Fruit fly (Drosophila melanogaster) whole organism, embryonic: ENCODE measurements around the gene Surf1.

Experiments
- Asciz ChIP-seq: fragments of 200-800 bp; sonication (Bioruptor generic); optimal IDR thresholded peaks from 2 replicates; lab custom pipeline; 2017; ENCODE audit warnings: missing biosample characterization, mild to moderate bottlenecking, missing genetic modification characterization, missing genetic modification reagents
- CG10147 ChIP-seq: fragments of 200-800 bp; sonication (Bioruptor generic); optimal IDR thresholded peaks from 2 replicates; lab custom pipeline; 2019; ENCODE audit warnings: missing biosample characterization, mild to moderate bottlenecking, missing genetic modification characterization, moderate library complexity
- CG10267 ChIP-seq: fragments of 200-800 bp; sonication (Bioruptor generic); optimal IDR thresholded peaks from 2 replicates; lab custom pipeline; 2018; ENCODE audit warnings: missing biosample characterization, mild to moderate bottlenecking, missing genetic modification characterization, moderate library complexity
- CG12659 ChIP-seq: fragments of 200-800 bp; sonication (Bioruptor generic); optimal IDR thresholded peaks from 3 replicates; lab custom pipeline; 2017; ENCODE audit warnings: mild to moderate bottlenecking, missing biosample characterization, missing genetic modification reagents, missing genetic modification characterization
- CG14860 ChIP-seq: fragments of 200-800 bp; sonication (Bioruptor generic); IDR thresholded peaks from 3 replicates; pipeline ENCODE4 v1.3.6; 2022; ENCODE audit warnings: missing biosample characterization, missing genetic modification characterization; ENCODE audit not compliant: partially characterized antibody
- CG14965 ChIP-seq: fragments of 200-800 bp; sonication (Bioruptor generic); optimal IDR thresholded peaks from 2 replicates; lab custom pipeline; 2016; ENCODE audit warnings: missing biosample characterization, missing genetic modification characterization, borderline replicate concordance
- CG15073 ChIP-seq: fragments of 200-800 bp; sonication (Bioruptor generic); optimal IDR thresholded peaks from 2 replicates; lab custom pipeline; 2016; ENCODE audit warnings: missing biosample characterization, missing genetic modification characterization
- CG18619 ChIP-seq: fragments of 200-800 bp; sonication (Bioruptor generic); optimal IDR thresholded peaks from 3 replicates; lab custom pipeline; 2017; ENCODE audit warnings: missing biosample characterization, mild to moderate bottlenecking, missing genetic modification characterization
- CG2712 ChIP-seq: fragments of 200-800 bp; optimal IDR thresholded peaks from 3 replicates; lab custom pipeline; 2019; ENCODE audit warnings: missing biosample characterization, mild to moderate bottlenecking, missing genetic modification characterization, moderate library complexity
- CG4617 ChIP-seq: fragments of 200-800 bp; sonication (Bioruptor generic); optimal IDR thresholded peaks from 3 replicates; lab custom pipeline; 2016; ENCODE audit warnings: missing biosample characterization, missing genetic modification characterization, borderline replicate concordance
- CG5245 ChIP-seq: fragments of 200-800 bp; sonication (Bioruptor generic); optimal IDR thresholded peaks from 3 replicates; lab custom pipeline; 2016; ENCODE audit warnings: missing biosample characterization, missing genetic modification characterization
- CG5953 ChIP-seq: fragments of 200-800 bp; sonication (Bioruptor generic); IDR thresholded peaks from 2 replicates; pipeline ENCODE4 v1.3.6; 2022; ENCODE audit warnings: missing biosample characterization, missing genetic modification characterization
- CG6791 ChIP-seq: fragments of 200-800 bp; sonication (Bioruptor generic); IDR thresholded peaks from 3 replicates; pipeline ENCODE4 v1.3.6; 2022; ENCODE audit warnings: missing biosample characterization, missing genetic modification characterization; ENCODE audit not compliant: partially characterized antibody
- CG7357 ChIP-seq: fragments of 200-800 bp; sonication (Bioruptor generic); IDR thresholded peaks from 3 replicates; pipeline ENCODE4 v1.3.6; 2022; ENCODE audit warnings: missing biosample characterization, missing genetic modification characterization
- CG7963 ChIP-seq: fragments of 200-800 bp; sonication (Bioruptor generic); IDR thresholded peaks from 3 replicates; pipeline ENCODE4 v1.3.6; 2022; ENCODE audit warnings: missing biosample characterization, missing genetic modification characterization; ENCODE audit not compliant: partially characterized antibody
- CG8359 ChIP-seq: fragments of 200-800 bp; sonication (Bioruptor generic); optimal IDR thresholded peaks from 2 replicates; lab custom pipeline; 2017; ENCODE audit warnings: missing biosample characterization, mild to moderate bottlenecking, missing genetic modification characterization, borderline replicate concordance
- CG9215 ChIP-seq: fragments of 200-800 bp; sonication (Bioruptor generic); IDR thresholded peaks from 2 replicates; pipeline ENCODE4 v1.3.6; 2022; ENCODE audit warnings: missing biosample characterization, missing genetic modification characterization
- Doc3 ChIP-seq: fragments of 200-800 bp; sonication (Bioruptor generic); IDR thresholded peaks from 3 replicates; pipeline ENCODE4 v1.3.6; 2022; ENCODE audit warnings: missing biosample characterization, missing genetic modification characterization; ENCODE audit not compliant: partially characterized antibody
- ERR ChIP-seq: fragments of 200-800 bp; sonication (Bioruptor generic); optimal IDR thresholded peaks from 2 replicates; lab custom pipeline; 2016; ENCODE audit warnings: missing biosample characterization, missing genetic modification characterization
- Eip74EF ChIP-seq, 2 experiments: fragments of 200-800 bp in 1 of 2; fragments of >200 bp in 1 of 2; sonication (Bioruptor generic) in 1 of 2; optimal IDR thresholded peaks; 2 replicates each; lab custom pipeline; 2017 to 2019; ENCODE audit warnings: missing biosample characterization in 2 of 2, missing genetic modification characterization in 2 of 2, mild to moderate bottlenecking in 1 of 2, moderate library complexity in 1 of 2
- GATAe ChIP-seq: fragments of 200-800 bp; sonication (Bioruptor generic); conservative IDR thresholded peaks from 2 replicates; pipeline ENCODE4 v1.3.6; 2022; ENCODE audit warnings: missing biosample characterization, missing genetic modification characterization
- Hand ChIP-seq: fragments of 200-800 bp; sonication (Bioruptor generic); optimal IDR thresholded peaks from 2 replicates; lab custom pipeline; 2017; ENCODE audit warnings: mild to moderate bottlenecking, missing biosample characterization, missing genetic modification reagents, missing genetic modification characterization
- Kr ChIP-seq: fragments of 200-800 bp; sonication (Bioruptor generic); optimal IDR thresholded peaks from 2 replicates; lab custom pipeline; 2017; ENCODE audit warnings: missing biosample characterization, mild to moderate bottlenecking, missing genetic modification characterization
- Meics ChIP-seq: fragments of 200-800 bp; sonication (Bioruptor generic); optimal IDR thresholded peaks from 2 replicates; lab custom pipeline; 2017; ENCODE audit warnings: missing biosample characterization, mild to moderate bottlenecking, missing genetic modification characterization
- Taf1 ChIP-seq: fragments of 200-800 bp; sonication (Bioruptor generic); IDR thresholded peaks from 2 replicates; pipeline ENCODE4 v1.3.6; 2022; ENCODE audit warnings: missing biosample characterization, missing genetic modification characterization
- Tbp ChIP-seq: fragments of >200 bp; optimal IDR thresholded peaks from 2 replicates; lab custom pipeline; 2018; ENCODE audit warnings: missing biosample characterization, missing genetic modification characterization
- cad ChIP-seq: fragments of >200 bp; optimal IDR thresholded peaks from 2 replicates; lab custom pipeline; 2017; ENCODE audit warnings: missing biosample characterization, missing genetic modification characterization
- cwo ChIP-seq: fragments of 200-800 bp; sonication (Bioruptor generic); optimal IDR thresholded peaks from 3 replicates; lab custom pipeline; 2017; ENCODE audit warnings: missing biosample characterization, missing genetic modification characterization, mild to moderate bottlenecking, moderate library complexity, missing genetic modification reagents
- da ChIP-seq: fragments of 200-800 bp; sonication (Bioruptor generic); optimal IDR thresholded peaks from 2 replicates; lab custom pipeline; 2016; ENCODE audit warnings: missing biosample characterization, missing genetic modification characterization
- eve ChIP-seq, 2 experiments: fragments of >200 bp; optimal IDR thresholded peaks; 2 replicates each; lab custom pipeline; 2017; ENCODE audit warnings: missing biosample characterization in 2 of 2, missing genetic modification characterization in 2 of 2
- eyg ChIP-seq: fragments of 200-800 bp; sonication (Bioruptor generic); optimal IDR thresholded peaks from 3 replicates; lab custom pipeline; 2016; ENCODE audit warnings: missing biosample characterization, missing genetic modification characterization
- hbn ChIP-seq: fragments of 200-800 bp; sonication (Bioruptor generic); IDR thresholded peaks from 2 replicates; pipeline ENCODE4 v1.3.6; 2022; ENCODE audit warnings: missing biosample characterization, missing genetic modification characterization; ENCODE audit not compliant: partially characterized antibody
- hkb ChIP-seq, 2 experiments: fragments of 200-800 bp in 1 of 2; fragments of >200 bp in 1 of 2; sonication (Bioruptor generic) in 1 of 2; IDR thresholded peaks in 1 of 2; optimal IDR thresholded peaks in 1 of 2; 2 replicates each; pipeline versions ENCODE4 v1.3.6 to Lab custom; 2017 to 2022; ENCODE audit warnings: missing biosample characterization in 1 of 2, missing genetic modification characterization in 1 of 2
- ind ChIP-seq: fragments of 200-800 bp; sonication (Bioruptor generic); optimal IDR thresholded peaks from 3 replicates; lab custom pipeline; 2016; ENCODE audit warnings: missing biosample characterization, missing genetic modification characterization
- mirr ChIP-seq: fragments of 200-800 bp; sonication (Bioruptor generic); optimal IDR thresholded peaks from 3 replicates; lab custom pipeline; 2018; ENCODE audit warnings: missing biosample characterization, mild to moderate bottlenecking, missing genetic modification characterization
- mld ChIP-seq: fragments of 200-800 bp; sonication (Bioruptor generic); IDR thresholded peaks from 3 replicates; pipeline ENCODE4 v1.3.6; 2022; ENCODE audit warnings: missing biosample characterization, missing genetic modification characterization; ENCODE audit not compliant: partially characterized antibody
- pros ChIP-seq: fragments of 200-800 bp; sonication (Bioruptor generic); optimal IDR thresholded peaks from 3 replicates; lab custom pipeline; 2019; ENCODE audit warnings: missing biosample characterization, mild to moderate bottlenecking, missing genetic modification characterization, moderate library complexity
- sc ChIP-seq, 3 experiments: fragments of >200 bp in 2 of 3; fragments of 200-800 bp in 1 of 3; sonication (Bioruptor generic) in 1 of 3; optimal IDR thresholded peaks; 2 replicates in 2 of 3; 3 replicates in 1 of 3; lab custom pipeline; 2017; ENCODE audit warnings: mild to moderate bottlenecking in 1 of 3, missing biosample characterization in 1 of 3, missing genetic modification characterization in 1 of 3, missing genetic modification reagents in 1 of 3
- seq ChIP-seq: fragments of 200-800 bp; sonication (Bioruptor generic); IDR thresholded peaks from 2 replicates; pipeline ENCODE4 v1.3.6; 2022; ENCODE audit warnings: missing biosample characterization, missing genetic modification characterization
- sug ChIP-seq: fragments of 200-800 bp; optimal IDR thresholded peaks from 2 replicates; lab custom pipeline; 2019; ENCODE audit warnings: missing biosample characterization, mild to moderate bottlenecking, missing genetic modification characterization, moderate library complexity
- tgo ChIP-seq: fragments of 200-800 bp; sonication (Bioruptor generic); IDR thresholded peaks from 3 replicates; pipeline ENCODE4 v1.3.6; 2022; ENCODE audit warnings: missing biosample characterization, missing genetic modification characterization
- tio ChIP-seq: fragments of 200-800 bp; sonication (Bioruptor generic); optimal IDR thresholded peaks from 2 replicates; lab custom pipeline; 2017; ENCODE audit warnings: missing biosample characterization, missing genetic modification characterization, inconsistent platforms
- tx ChIP-seq: fragments of 200-800 bp; sonication (Bioruptor generic); optimal IDR thresholded peaks from 2 replicates; lab custom pipeline; 2016; ENCODE audit warnings: missing biosample characterization, missing genetic modification characterization
- unpg ChIP-seq: fragments of 200-800 bp; sonication (Bioruptor generic); optimal IDR thresholded peaks from 3 replicates; lab custom pipeline; 2018; ENCODE audit warnings: missing biosample characterization, mild to moderate bottlenecking, missing genetic modification characterization, moderate library complexity
- zen2 ChIP-seq: fragments of 200-800 bp; sonication (Bioruptor generic); IDR thresholded peaks from 3 replicates; pipeline ENCODE4 v1.3.6; 2022; ENCODE audit warnings: missing biosample characterization, missing genetic modification characterization; ENCODE audit not compliant: partially characterized antibody
- zf30C ChIP-seq: fragments of 200-800 bp; sonication (Bioruptor generic); optimal IDR thresholded peaks from 3 replicates; lab custom pipeline; 2018; ENCODE audit warnings: missing biosample characterization, mild to moderate bottlenecking, missing genetic modification characterization

Surf1 gene

DNA sequence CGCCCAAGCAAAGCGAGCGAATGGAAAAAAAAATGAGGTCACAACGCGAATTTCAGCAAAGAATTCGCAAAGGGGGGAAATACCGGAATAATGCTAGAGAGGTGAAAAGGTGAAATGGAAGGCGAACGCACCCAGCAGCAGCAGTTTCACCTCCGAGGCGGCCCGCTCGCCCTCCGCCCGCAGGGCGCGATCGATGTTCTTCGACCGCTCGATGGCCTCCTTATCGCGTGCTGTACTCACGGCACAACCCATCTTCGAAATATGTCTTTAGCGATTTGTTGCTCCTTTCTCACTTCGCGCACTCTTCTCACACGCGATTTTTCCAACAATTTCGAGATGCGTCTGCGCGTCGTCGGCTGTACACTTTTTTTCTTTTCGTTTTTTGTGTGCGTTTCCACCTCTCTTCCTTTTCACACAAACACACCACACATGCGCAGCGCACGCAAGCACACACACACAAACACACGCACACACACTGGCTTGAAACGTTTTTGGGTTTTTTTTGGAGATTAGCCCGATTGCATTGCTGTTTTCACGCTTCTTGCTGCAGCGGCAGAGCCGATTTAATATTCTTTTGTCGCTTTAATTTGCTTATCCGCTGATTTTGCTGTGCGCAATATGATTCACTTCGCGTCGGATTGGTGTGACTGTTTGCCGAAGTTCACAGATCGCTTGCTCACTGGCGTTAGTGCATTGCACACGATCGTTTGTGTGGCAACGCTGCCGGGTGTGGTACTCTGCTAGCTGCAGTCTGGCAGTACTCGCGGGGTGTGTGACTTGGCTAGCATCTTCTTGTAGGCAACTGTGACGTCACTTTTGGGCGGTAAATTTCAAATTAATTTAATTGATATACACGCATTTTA lies 21.5 kb downstream of the Surf1 start, which contains the start of gene Galphai (continued):
- TF ChIP-seq hkb (optimal IDR thresholded peaks at IDR 0.05; lab: Kevin White, UChicago) (peak; percentile 69), hkb (GFP tag; IDR thresholded peaks at IDR 0.05; lab: Robert Waterston, UW) (peak; percentile 37; the same call in 1 of the 2 replicates), CG9215 (GFP tag; lab: Robert Waterston, UW) (no peak), CG10147 (GFP tag; lab: Kevin White, UChicago) (peak; percentile 23), CG5953 (GFP tag; lab: Robert Waterston, UW) (no peak), CG15073 (GFP tag; lab: Kevin White, UChicago) (no peak), CG8359 (GFP tag; lab: Kevin White, UChicago) (no peak), CG14860 (GFP tag; lab: Robert Waterston, UW) (no peak), Meics (GFP tag; lab: Kevin White, UChicago) (no peak), cwo (GFP tag; lab: Kevin White, UChicago) (no peak), CG4617 (peak; percentile 91), ERR (GFP tag; lab: Kevin White, UChicago) (peak; percentile 47), CG12659 (GFP tag; lab: Kevin White, UChicago) (peak; percentile 76), cad (no peak), Hand (peak; percentile 12), CG18619 (GFP tag; lab: Kevin White, UChicago) (no peak), unpg (GFP tag; lab: Kevin White, UChicago) (no peak), Kr (GFP tag; lab: Kevin White, UChicago) (no peak), mld (GFP tag; lab: Robert Waterston, UW) (no peak), CG7357 (GFP tag; lab: Robert Waterston, UW) (0 out of 3 replicates have a peak, but pooled peaks have one; percentile 12), CG7963 (GFP tag; lab: Robert Waterston, UW) (no peak), zen2 (GFP tag; lab: Robert Waterston, UW) (no peak), tio (GFP tag; lab: Kevin White, UChicago) (no peak), Doc3 (no peak), CG10267 (tag; lab: Kevin White, UChicago) (peak; percentile 72), CG2712 (peak; percentile 52), zf30C (no peak), sc (optimal IDR thresholded peaks at IDR 0.05; lab: Kevin White, UChicago) (no peak), sc (GFP tag; optimal IDR thresholded peaks at IDR 0.05; lab: Kevin White, UChicago) (no peak), eyg (GFP tag; lab: Kevin White, UChicago) (peak; percentile 12), Asciz (GFP tag; lab: Kevin White, UChicago) (no peak), ind (GFP tag; lab: Kevin White, UChicago) (no peak), Tbp (GFP tag; lab: Kevin White, UChicago) (no peak), sug (peak; percentile 50), mirr (GFP tag; lab: Kevin White, UChicago) (peak; percentile 28), CG5245 (no peak), CG6791 (GFP tag; lab: Robert Waterston, UW) (peak; percentile 65; the same call in 2 of the 3 replicates), GATAe (GFP tag; lab: Robert Waterston, UW) (no peak), tx (no peak), da (GFP tag; lab: Kevin White, UChicago) (no peak), Taf1 (GFP tag; lab: Robert Waterston, UW) (no peak), eve (GFP tag; optimal IDR thresholded peaks at IDR 0.05; lab: Kevin White, UChicago) (no peak), Eip74EF (GFP tag; optimal IDR thresholded peaks at IDR 0.05; lab: Kevin White, UChicago) (no peak), pros (GFP tag; lab: Kevin White, UChicago) (no peak), CG14965 (no peak), tgo (no peak), hbn (GFP tag; lab: Robert Waterston, UW) (no peak), seq (GFP tag; lab: Robert Waterston, UW) (no peak)
